Fruit fly (Drosophila melanogaster): ENCODE measurements around the gene twy.
A peak's percentile ranks its signal among the peaks of the same experiment; 100 is the strongest.

Gene twy

DNA sequence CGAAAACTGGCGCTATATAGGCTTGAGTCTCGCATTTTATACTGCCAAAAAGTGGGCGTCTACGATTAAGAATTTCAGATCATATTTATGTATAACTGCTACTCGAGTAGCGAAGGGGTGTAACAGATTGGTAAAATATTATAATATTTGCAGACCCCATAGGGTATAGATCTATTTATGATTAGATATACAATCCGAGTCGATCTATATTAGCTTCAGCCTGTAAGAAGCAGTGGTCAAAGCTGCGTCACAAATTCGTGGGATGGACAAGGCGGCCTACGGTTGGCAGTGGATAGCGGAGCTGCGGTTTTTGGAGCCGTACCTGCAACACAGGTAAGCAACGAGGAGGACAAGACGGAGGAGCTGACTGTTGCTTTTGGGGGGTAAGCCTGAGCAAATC lies 21.6 kb upstream of the twy start, which contains the start of gene Cubn2:
Gene Cubn2, minus strand, starts transcription at position 101 of the 400 bp plus-strand sequence.
- TF ChIP-seq Lhr (GFP tag; optimal IDR thresholded peaks at IDR 0.05), result no peak
- TF ChIP-seq CG4404 (GFP tag; IDR thresholded peaks at IDR 0.05), result no peak
- no peak for TF ChIP-seq CG10654 (GFP tag; optimal IDR thresholded peaks at IDR 0.05)
- TF ChIP-seq pfk (GFP tag; optimal IDR thresholded peaks at IDR 0.05), result no peak
- no peak for TF ChIP-seq ap (GFP tag; IDR thresholded peaks at IDR 0.05)
- no peak for TF ChIP-seq gsb-n (tag; optimal IDR thresholded peaks at IDR 0.05)
- no peak for TF ChIP-seq sna (GFP tag; IDR thresholded peaks at IDR 0.05; ENCODE audit: partially characterized antibody)

DNA sequence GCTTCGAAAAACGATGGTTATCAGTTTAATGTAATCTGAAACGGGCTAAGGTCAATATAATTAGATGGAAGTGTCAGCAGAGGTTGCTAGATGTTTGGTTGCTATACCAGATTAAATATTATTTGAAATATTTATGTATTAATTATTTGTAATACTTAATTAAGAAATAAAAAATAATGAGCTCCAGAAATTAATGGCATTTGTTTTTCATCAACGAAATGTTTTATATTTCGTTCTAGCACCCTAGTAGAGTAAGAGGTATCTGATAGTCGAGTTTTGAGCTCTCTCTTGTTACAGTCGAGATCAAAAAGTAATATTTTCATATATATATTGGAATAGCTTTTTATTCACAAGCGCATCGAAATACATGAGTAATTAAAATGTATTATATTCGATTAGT lies 8.5 kb upstream of the twy start:
- TF ChIP-seq gce (GFP tag; IDR thresholded peaks at IDR 0.05) (no peak), CG8089 (GFP tag; optimal IDR thresholded peaks at IDR 0.05) (no peak), D19B (GFP tag; optimal IDR thresholded peaks at IDR 0.05) (peak; percentile 56), sisA (GFP tag; IDR thresholded peaks at IDR 0.05) (no peak), CG10147 (GFP tag; optimal IDR thresholded peaks at IDR 0.05) (no peak), Hmx (GFP tag; optimal IDR thresholded peaks at IDR 0.05) (no peak), CG13287 (GFP tag; IDR thresholded peaks at IDR 0.05; ENCODE audit: partially characterized antibody) (peak; percentile 25; the same call in 1 of the 2 replicates), bowl (GFP tag; IDR thresholded peaks at IDR 0.05) (no peak), nom (GFP tag; optimal IDR thresholded peaks at IDR 0.05) (no peak), CG3065 (GFP tag; optimal IDR thresholded peaks at IDR 0.05) (no peak), PHDP (tag; optimal IDR thresholded peaks at IDR 0.05) (no peak), CG3163 (GFP tag; optimal IDR thresholded peaks at IDR 0.05) (no peak), CG11723 (GFP tag; optimal IDR thresholded peaks at IDR 0.05) (no peak), inv (GFP tag; IDR thresholded peaks at IDR 0.05; ENCODE audit: partially characterized antibody) (peak; percentile 20; the same call in 1 of the 2 replicates), otp (GFP tag; IDR thresholded peaks at IDR 0.05) (no peak), en (GFP tag; optimal IDR thresholded peaks at IDR 0.05) (no peak), CG2199 (GFP tag; IDR thresholded peaks at IDR 0.05) (no peak), CG12659 (GFP tag; optimal IDR thresholded peaks at IDR 0.05) (no peak), br (optimal IDR thresholded peaks at IDR 0.05) (no peak), CG7357 (GFP tag; IDR thresholded peaks at IDR 0.05) (no peak), CG7745 (tag; optimal IDR thresholded peaks at IDR 0.05) (no peak), CG2129 (GFP tag; IDR thresholded peaks at IDR 0.05; ENCODE audit: partially characterized antibody) (no peak), sug (tag; optimal IDR thresholded peaks at IDR 0.05) (no peak), Ada2b (GFP tag; IDR thresholded peaks at IDR 0.05) (no peak), vnd (GFP tag; IDR thresholded peaks at IDR 0.05; ENCODE audit: partially characterized antibody) (no peak), CG30403 (GFP tag; optimal IDR thresholded peaks at IDR 0.05) (no peak), exex (tag; optimal IDR thresholded peaks at IDR 0.05) (no peak), CG12744 (GFP tag; optimal IDR thresholded peaks at IDR 0.05) (no peak), Fer1 (GFP tag; optimal IDR thresholded peaks at IDR 0.05) (no peak), wor (GFP tag; IDR thresholded peaks at IDR 0.05) (no peak), ewg (GFP tag; optimal IDR thresholded peaks at IDR 0.05) (no peak), btn (GFP tag; optimal IDR thresholded peaks at IDR 0.05) (no peak), Scr (GFP tag; IDR thresholded peaks at IDR 0.05; ENCODE audit: partially characterized antibody) (peak; percentile 39; the same call in 1 of the 2 replicates), CG15479 (GFP tag; optimal IDR thresholded peaks at IDR 0.05) (no peak), Rx (GFP tag; IDR thresholded peaks at IDR 0.05) (no peak), CG11247 (GFP tag; IDR thresholded peaks at IDR 0.05) (no peak), CG18599 (GFP tag; optimal IDR thresholded peaks at IDR 0.05) (no peak), HLH4C (GFP tag; IDR thresholded peaks at IDR 0.05; ENCODE audit: partially characterized antibody) (peak; percentile 79), CG16815 (GFP tag; optimal IDR thresholded peaks at IDR 0.05) (no peak), CG14860 (GFP tag; IDR thresholded peaks at IDR 0.05; ENCODE audit: partially characterized antibody) (peak; percentile 62; the same call in 2 of the 3 replicates), CG18619 (GFP tag; optimal IDR thresholded peaks at IDR 0.05) (no peak), tap (tag; optimal IDR thresholded peaks at IDR 0.05) (no peak), cad (GFP tag; optimal IDR thresholded peaks at IDR 0.05) (no peak)
